Worm (Caenorhabditis elegans) whole organism, mixed stage, embryonic: ENCODE results near the gene C10A4.1.
A peak's percentile ranks its signal among the peaks of the same experiment; 100 is the strongest.

Experiments
- bed-3 ChIP-seq: fragments of 200-800 bp; sonication (Bioruptor generic); optimal IDR thresholded peaks from 3 replicates; lab custom pipeline; 2018; ENCODE audit warnings: mild to moderate bottlenecking, missing genetic modification characterization, moderate library complexity, missing compliant biosample characterization
- blmp-1 ChIP-seq: fragments of 150-350 bp; optimal IDR thresholded peaks from 2 replicates; lab custom pipeline; 2014; ENCODE audit warnings: missing biosample characterization, missing genetic modification characterization
- elt-1 ChIP-seq: sonication (generic microtip); optimal IDR thresholded peaks from 2 replicates; lab custom pipeline; 2017; ENCODE audit warnings: missing genetic modification characterization, mild to moderate bottlenecking, missing compliant biosample characterization, antibody characterized with exemption, moderate library complexity, borderline replicate concordance; ENCODE audit not compliant: insufficient read depth
- elt-3 ChIP-seq: fragments of 150-350 bp; optimal IDR thresholded peaks from 2 replicates; lab custom pipeline; 2014; ENCODE audit warnings: missing biosample characterization, missing genetic modification characterization
- lin-13 ChIP-seq: fragments of 150-350 bp; optimal IDR thresholded peaks from 2 replicates; lab custom pipeline; 2014; ENCODE audit warnings: missing biosample characterization, missing genetic modification characterization
- lsy-2 ChIP-seq: fragments of 150-350 bp; optimal IDR thresholded peaks from 2 replicates; lab custom pipeline; 2014; ENCODE audit warnings: missing biosample characterization, missing genetic modification characterization
- nhr-12 ChIP-seq: fragments of 150-350 bp; optimal IDR thresholded peaks from 2 replicates; lab custom pipeline; 2014; ENCODE audit warnings: missing biosample characterization, missing genetic modification characterization
- nhr-237 ChIP-seq: fragments of 150-350 bp; optimal IDR thresholded peaks from 2 replicates; lab custom pipeline; 2014; ENCODE audit warnings: missing biosample characterization, missing genetic modification characterization

ce11 chrX:7457154-7457674 is 41.0 kb downstream of the C10A4.1 start:
- no peak for TF ChIP-seq bed-3 (GFP tag; lab: Kevin White, UChicago)
- TF ChIP-seq nhr-12 (tag; lab: Kevin White, UChicago), result no peak
- TF ChIP-seq nhr-237 (tag; lab: Kevin White, UChicago), result no peak
- peak; percentile 64 for TF ChIP-seq lsy-2 (tag; lab: Kevin White, UChicago)
- TF ChIP-seq elt-3 (tag; lab: Kevin White, UChicago), result no peak
- no peak for TF ChIP-seq lin-13 (tag; lab: Kevin White, UChicago)
- no peak for TF ChIP-seq elt-1 (tag; lab: Kevin White, UChicago)
- TF ChIP-seq blmp-1 (tag; lab: Kevin White, UChicago), result no peak
